Worm (Caenorhabditis elegans): ENCODE results near the gene mfsd-8.
A peak's percentile ranks its signal among the peaks of the same experiment; 100 is the strongest.

mfsd-8 gene

DNA sequence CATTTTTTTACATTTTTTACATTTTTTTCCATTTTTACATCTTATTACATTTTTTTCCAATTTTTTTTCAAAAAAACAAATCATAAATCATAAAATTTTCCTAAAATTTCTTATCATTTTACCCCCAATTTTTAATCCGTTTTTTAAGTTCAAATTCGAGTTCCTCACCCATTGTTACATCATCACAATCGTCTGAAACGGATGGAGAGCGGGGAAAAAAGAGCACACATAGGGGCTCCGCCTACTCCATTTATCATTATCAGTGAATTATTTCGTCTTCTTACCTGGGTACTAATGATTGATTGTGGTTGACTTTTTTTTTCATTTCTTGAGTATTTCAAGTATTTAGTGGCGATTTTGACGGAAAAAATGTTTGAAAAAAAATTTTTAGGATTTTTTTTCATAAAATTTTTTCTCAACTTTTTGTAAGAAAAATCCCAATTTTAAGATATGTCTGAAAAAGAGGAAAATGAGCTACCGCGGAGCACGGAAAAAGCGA, at the start of gene mfsd-8:
TSS of gene mfsd-8 (plus strand) at position 449 of the 499 bp plus-strand sequence.
- peak; percentile 51 for TF ChIP-seq dve-1 (tag; optimal IDR thresholded peaks at IDR 0.05; ENCODE audit: insufficient read depth)
- TF ChIP-seq egl-43 (GFP tag; IDR thresholded peaks at IDR 0.05) = no peak
- peak; percentile 46 for TF ChIP-seq nhr-28 (tag; optimal IDR thresholded peaks at IDR 0.05)
- no peak for TF ChIP-seq Y75B8A.6 (GFP tag; IDR thresholded peaks at IDR 0.05)
- no peak for TF ChIP-seq nhr-42 (GFP tag; IDR thresholded peaks at IDR 0.05)
- TF ChIP-seq R02D3.7 (tag; optimal IDR thresholded peaks at IDR 0.05) = no peak
- TF ChIP-seq gei-8 (GFP tag; optimal IDR thresholded peaks at IDR 0.05) = no peak
- TF ChIP-seq mep-1 (tag; optimal IDR thresholded peaks at IDR 0.05) = no peak
- no peak for TF ChIP-seq ceh-44 (GFP tag; IDR thresholded peaks at IDR 0.05)
- TF ChIP-seq spr-1 (tag; optimal IDR thresholded peaks at IDR 0.05) = no peak
- TF ChIP-seq fkh-10 (GFP tag; optimal IDR thresholded peaks at IDR 0.05) = no peak
- no peak for TF ChIP-seq mdl-1 (tag; optimal IDR thresholded peaks at IDR 0.05)
- no peak for TF ChIP-seq lir-3 (tag; optimal IDR thresholded peaks at IDR 0.05)
- peak; percentile 81 for TF ChIP-seq pqm-1 (tag; optimal IDR thresholded peaks at IDR 0.05)
- TF ChIP-seq Y105C5A.15 (GFP tag; IDR thresholded peaks at IDR 0.05) = no peak
- TF ChIP-seq nhr-237 (tag; optimal IDR thresholded peaks at IDR 0.05) = no peak
- no peak for TF ChIP-seq hlh-11 (tag; optimal IDR thresholded peaks at IDR 0.05)
- TF ChIP-seq aha-1 (tag) = peak; percentile 36
- TF ChIP-seq lin-1 (GFP tag; IDR thresholded peaks at IDR 0.05) = peak; percentile 72
- TF ChIP-seq F26F4.8 (GFP tag; conservative IDR thresholded peaks at IDR 0.05) = no peak
- TF ChIP-seq lin-29 (GFP tag; IDR thresholded peaks at IDR 0.05) = no peak
- no peak for TF ChIP-seq hlh-30 (tag; optimal IDR thresholded peaks at IDR 0.05; ENCODE audit: insufficient read depth)
- peak; percentile 88 for TF ChIP-seq dmd-6 (GFP tag; IDR thresholded peaks at IDR 0.05)
- TF ChIP-seq ZK337.2 (GFP tag; IDR thresholded peaks at IDR 0.05) = no peak
- TF ChIP-seq sdz-12 (GFP tag; optimal IDR thresholded peaks at IDR 0.05) = no peak
- TF ChIP-seq tra-1 (GFP tag; IDR thresholded peaks at IDR 0.05) = no peak
- no peak for TF ChIP-seq unc-62 (GFP tag; optimal IDR thresholded peaks at IDR 0.05 in 1 of 2)
- no peak for TF ChIP-seq unc-62 (tag; optimal IDR thresholded peaks at IDR 0.05)
- TF ChIP-seq nhr-77 (tag; optimal IDR thresholded peaks at IDR 0.05) = no peak
- TF ChIP-seq fos-1 (tag; optimal IDR thresholded peaks at IDR 0.05) = no peak
- no peak for TF ChIP-seq ces-1 (GFP tag; optimal IDR thresholded peaks at IDR 0.05)
- peak; percentile 88 for TF ChIP-seq nhr-41 (GFP tag; IDR thresholded peaks at IDR 0.05)
- no peak for TF ChIP-seq F49E8.2 (tag; optimal IDR thresholded peaks at IDR 0.05; ENCODE audit: borderline replicate concordance)
- no peak for TF ChIP-seq nhr-11 (tag; optimal IDR thresholded peaks at IDR 0.05)

DNA sequence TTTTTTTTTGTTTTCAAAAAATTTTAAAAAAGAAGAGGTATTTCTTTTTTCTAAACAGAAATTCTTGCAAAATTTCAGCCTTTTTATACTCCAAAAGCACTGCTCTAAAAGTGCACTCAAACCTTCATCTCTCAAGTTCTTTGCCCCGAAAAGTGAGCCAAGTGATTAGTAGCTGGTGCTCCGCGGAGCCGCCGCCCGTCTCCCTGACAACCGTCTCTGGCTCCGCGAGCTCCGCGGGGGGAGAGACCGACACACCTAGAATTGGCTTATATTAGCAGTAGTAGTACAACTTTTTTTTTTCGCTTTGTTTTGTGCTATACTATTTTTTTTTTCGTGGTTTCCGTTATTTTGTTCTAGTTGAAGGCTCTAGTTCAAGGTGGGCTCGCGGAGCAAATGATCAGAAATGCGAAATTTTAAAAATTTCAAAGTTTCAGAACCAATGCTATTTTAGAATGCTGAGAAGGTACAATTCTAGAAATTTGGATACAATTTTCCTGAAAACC, 49.4 kb upstream of the mfsd-8 start, which contains the start of gene Y53G8AL.1:
TSS of gene Y53G8AL.1 (plus strand) at position 453 of the 503 bp plus-strand sequence.
- TF ChIP-seq set-16 (GFP tag; IDR thresholded peaks at IDR 0.05) = peak; percentile 71
- no peak for TF ChIP-seq lin-15B (tag; optimal IDR thresholded peaks at IDR 0.05)

DNA sequence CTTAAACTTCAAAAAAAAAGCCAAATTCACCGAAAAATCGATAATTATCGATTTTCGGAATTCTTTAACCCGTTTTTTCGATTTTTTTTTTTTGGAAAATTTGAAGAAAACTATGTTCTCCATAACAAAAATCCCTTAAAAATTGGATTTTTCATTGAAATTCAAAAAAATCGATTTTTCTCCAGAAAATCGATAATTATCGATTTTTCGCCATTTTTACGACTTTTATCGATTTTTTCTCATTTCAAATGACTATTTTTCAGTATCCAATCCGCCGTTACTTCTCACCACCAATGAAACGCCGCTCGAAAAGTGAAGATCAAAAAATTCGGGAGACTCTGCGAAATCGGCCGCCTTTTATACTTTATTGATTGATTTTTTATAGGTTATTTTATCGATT, 41.2 kb upstream of the mfsd-8 start:
- TF ChIP-seq mes-2 (tag; optimal IDR thresholded peaks at IDR 0.05; ENCODE audit: poor library complexity, severe bottlenecking) (no peak), sdz-12 (GFP tag; optimal IDR thresholded peaks at IDR 0.05) (no peak), unc-62 (GFP tag; optimal IDR thresholded peaks at IDR 0.05 in 1 of 2) (peak in 1 of 2 experiments; percentile 10), unc-62 (tag; optimal IDR thresholded peaks at IDR 0.05) (no peak), nhr-25 (tag; optimal IDR thresholded peaks at IDR 0.05; ENCODE audit: borderline replicate concordance, insufficient read depth) (no peak), pqm-1 (tag; optimal IDR thresholded peaks at IDR 0.05) (no peak), ZK546.5 (tag; optimal IDR thresholded peaks at IDR 0.05) (no peak), aha-1 (tag) (peak; percentile 15), ceh-28 (tag; optimal IDR thresholded peaks at IDR 0.05) (peak; percentile 88), F44E2.7 (GFP tag; IDR thresholded peaks at IDR 0.05) (no peak)

All from whole organism, L4 larva.